Worm (Caenorhabditis elegans) whole organism, young adult: ENCODE data around the gene scc-1.

Experiments
- F39B2.1 ChIP-seq: fragments of 200-800 bp; sonication (Bioruptor generic); IDR thresholded peaks from 2 replicates; pipeline ENCODE4 v1.3.6; 2022; ENCODE audit warnings: missing genetic modification reagents, missing genetic modification characterization, missing compliant biosample characterization
- Y79H2A.3 ChIP-seq: fragments of 200-800 bp; sonication (Bioruptor generic); conservative IDR thresholded peaks from 2 replicates; pipeline ENCODE4 v1.3.6; 2022; ENCODE audit warnings: missing genetic modification reagents, missing genetic modification characterization, missing compliant biosample characterization
- ccch-3 ChIP-seq: fragments of 200-800 bp; sonication (Bioruptor generic); optimal IDR thresholded peaks from 2 replicates; lab custom pipeline; 2018; ENCODE audit warnings: mild to moderate bottlenecking, missing genetic modification characterization, missing compliant biosample characterization
- ceh-91 ChIP-seq: fragments of 200-800 bp; sonication (Bioruptor generic); IDR thresholded peaks from 2 replicates; pipeline ENCODE4 v1.3.6; 2022; ENCODE audit warnings: missing genetic modification reagents, missing genetic modification characterization, missing compliant biosample characterization
- dox-1 ChIP-seq: fragments of 200-800 bp; sonication (Bioruptor generic); IDR thresholded peaks from 2 replicates; pipeline ENCODE4 v1.3.6; 2022; ENCODE audit warnings: missing genetic modification reagents, missing genetic modification characterization, missing compliant biosample characterization
- egl-44 ChIP-seq: fragments of 200-800 bp; sonication (Bioruptor generic); IDR thresholded peaks from 2 replicates; pipeline ENCODE4 v1.3.6; 2022; ENCODE audit warnings: missing genetic modification reagents, missing genetic modification characterization, missing compliant biosample characterization
- ets-4 ChIP-seq: fragments of 200-800 bp; sonication (Bioruptor generic); optimal IDR thresholded peaks from 2 replicates; lab custom pipeline; 2018; ENCODE audit warnings: mild to moderate bottlenecking, missing genetic modification characterization, missing compliant biosample characterization
- pha-4 ChIP-seq: fragments of 150-350 bp; sonication (generic microtip); optimal IDR thresholded peaks from 2 replicates; lab custom pipeline; 2014; ENCODE audit warnings: missing biosample characterization, missing genetic modification reagents, missing genetic modification characterization
- ztf-25 ChIP-seq: fragments of 200-800 bp; sonication (Bioruptor generic); IDR thresholded peaks from 2 replicates; pipeline ENCODE4 v1.3.6; 2022; ENCODE audit warnings: missing genetic modification reagents, missing genetic modification characterization, missing compliant biosample characterization

ce11 chrII:4747697-4748096 is 49.2 kb downstream of the scc-1 start:
- TF ChIP-seq ztf-25: no peak
- no peak for TF ChIP-seq ets-4
- no peak for TF ChIP-seq dox-1 (GFP tag; lab: Robert Waterston, UW)
- TF ChIP-seq F39B2.1 (GFP tag; lab: Robert Waterston, UW): no peak
- TF ChIP-seq Y79H2A.3 (GFP tag; lab: Robert Waterston, UW): no peak
- no peak for TF ChIP-seq ceh-91 (GFP tag; lab: Robert Waterston, UW)
- no peak for TF ChIP-seq pha-4
- TF ChIP-seq egl-44: no peak
- TF ChIP-seq ccch-3 (GFP tag; lab: Kevin White, UChicago): no peak
